Worm (Caenorhabditis elegans) whole organism, L2 larva: ENCODE results near the gene F13D12.8.

ENCODE experiments used
- C34F6.9 ChIP-seq: fragments of 150-350 bp; optimal IDR thresholded peaks from 2 replicates; lab custom pipeline; 2014; ENCODE audit warnings: missing biosample characterization, missing genetic modification characterization
- F13H6.1 ChIP-seq: sonication (generic microtip); optimal IDR thresholded peaks from 2 replicates; lab custom pipeline; 2016; ENCODE audit warnings: missing genetic modification characterization, missing compliant biosample characterization
- R02D3.7 ChIP-seq: fragments of 150-350 bp; optimal IDR thresholded peaks from 2 replicates; lab custom pipeline; 2014; ENCODE audit warnings: missing biosample characterization, missing genetic modification characterization
- aly-2 ChIP-seq: fragments of 150-350 bp; optimal IDR thresholded peaks from 2 replicates; lab custom pipeline; 2014; ENCODE audit warnings: missing biosample characterization, missing genetic modification characterization
- ama-1 ChIP-seq: fragments of 150-350 bp; optimal IDR thresholded peaks from 2 replicates; lab custom pipeline; 2018; ENCODE audit warnings: inconsistent platforms
- blmp-1 ChIP-seq: sonication (generic microtip); optimal IDR thresholded peaks from 2 replicates; lab custom pipeline; 2017; ENCODE audit warnings: missing genetic modification characterization, mild to moderate bottlenecking, missing compliant biosample characterization, antibody characterized with exemption, moderate library complexity; ENCODE audit not compliant: insufficient read depth
- ceh-16 ChIP-seq: fragments of 150-350 bp; optimal IDR thresholded peaks from 2 replicates; lab custom pipeline; 2014; ENCODE audit warnings: missing biosample characterization, missing genetic modification characterization
- ceh-82 ChIP-seq: fragments of 150-350 bp; optimal IDR thresholded peaks from 2 replicates; lab custom pipeline; 2014; ENCODE audit warnings: missing biosample characterization, missing genetic modification characterization
- crh-2 ChIP-seq: sonication (generic microtip); optimal IDR thresholded peaks from 2 replicates; lab custom pipeline; 2017; ENCODE audit warnings: missing biosample characterization, missing genetic modification characterization
- dmd-4 ChIP-seq: sonication (generic microtip); optimal IDR thresholded peaks from 2 replicates; lab custom pipeline; 2017; ENCODE audit warnings: missing biosample characterization, missing genetic modification characterization
- egl-27 ChIP-seq: sonication (generic microtip); optimal IDR thresholded peaks from 3 replicates; lab custom pipeline; 2017; ENCODE audit warnings: missing biosample characterization, missing genetic modification reagents, missing genetic modification characterization
- elt-3 ChIP-seq: sonication (generic microtip); optimal IDR thresholded peaks from 2 replicates; lab custom pipeline; 2017; ENCODE audit warnings: missing biosample characterization, missing genetic modification characterization
- fos-1 ChIP-seq: fragments of 150-350 bp; optimal IDR thresholded peaks from 2 replicates; lab custom pipeline; 2014; ENCODE audit warnings: missing biosample characterization, missing genetic modification characterization
- lin-13 ChIP-seq: fragments of 150-350 bp; optimal IDR thresholded peaks from 2 replicates; lab custom pipeline; 2014; ENCODE audit warnings: missing biosample characterization, missing genetic modification reagents, missing genetic modification characterization
- lsy-2 ChIP-seq, 2 experiments: fragments of 150-350 bp in 1 of 2; sonication (generic microtip) in 1 of 2; optimal IDR thresholded peaks; 2 replicates each; lab custom pipeline; 2014 to 2017; ENCODE audit warnings: missing biosample characterization in 2 of 2, missing genetic modification characterization in 2 of 2
- mab-5 ChIP-seq: fragments of 150-350 bp; optimal IDR thresholded peaks from 2 replicates; lab custom pipeline; 2014; ENCODE audit warnings: missing biosample characterization, missing genetic modification characterization
- mbf-1 ChIP-seq: sonication (generic microtip); optimal IDR thresholded peaks from 2 replicates; lab custom pipeline; 2017; ENCODE audit warnings: missing biosample characterization, missing genetic modification characterization
- mdl-1 ChIP-seq, 2 experiments: fragments of 150-350 bp in 1 of 2; sonication (generic microtip) in 1 of 2; optimal IDR thresholded peaks; 2 replicates each; lab custom pipeline; 2017; ENCODE audit warnings: missing biosample characterization in 2 of 2, missing genetic modification characterization in 2 of 2
- nhr-11 ChIP-seq: fragments of 150-350 bp; optimal IDR thresholded peaks from 2 replicates; lab custom pipeline; 2014; ENCODE audit warnings: missing biosample characterization, missing genetic modification characterization
- nhr-129 ChIP-seq: fragments of 150-350 bp; optimal IDR thresholded peaks from 2 replicates; lab custom pipeline; 2014; ENCODE audit warnings: missing biosample characterization, missing genetic modification characterization
- nhr-23 ChIP-seq: fragments of 150-350 bp; optimal IDR thresholded peaks from 2 replicates; lab custom pipeline; 2014; ENCODE audit warnings: missing biosample characterization, missing genetic modification reagents, missing genetic modification characterization
- peb-1 ChIP-seq: fragments of 150-350 bp; optimal IDR thresholded peaks from 2 replicates; lab custom pipeline; 2014; ENCODE audit warnings: missing biosample characterization, missing genetic modification characterization
- sem-4 ChIP-seq: fragments of 150-350 bp; optimal IDR thresholded peaks from 2 replicates; lab custom pipeline; 2014; ENCODE audit warnings: missing biosample characterization, missing genetic modification reagents, missing genetic modification characterization
- skn-1 ChIP-seq: sonication (generic microtip); optimal IDR thresholded peaks from 2 replicates; lab custom pipeline; 2017; ENCODE audit warnings: missing biosample characterization, missing genetic modification characterization
- sma-9 ChIP-seq, 2 experiments: fragments of 150-350 bp in 1 of 2; sonication (generic microtip) in 1 of 2; optimal IDR thresholded peaks; 2 replicates each; lab custom pipeline; 2014 to 2016; ENCODE audit warnings: missing genetic modification characterization in 2 of 2, mild to moderate bottlenecking in 1 of 2, missing biosample characterization in 1 of 2, missing compliant biosample characterization in 1 of 2, missing genetic modification reagents in 1 of 2, moderate library complexity in 1 of 2
- snpc-4 ChIP-seq: fragments of 150-350 bp; optimal IDR thresholded peaks from 2 replicates; lab custom pipeline; 2014; ENCODE audit warnings: missing biosample characterization, missing genetic modification characterization
- unc-39 ChIP-seq: fragments of 150-350 bp; optimal IDR thresholded peaks from 2 replicates; lab custom pipeline; 2014; ENCODE audit warnings: missing biosample characterization, missing genetic modification characterization
- zag-1 ChIP-seq: fragments of 150-350 bp; optimal IDR thresholded peaks from 2 replicates; lab custom pipeline; 2014; ENCODE audit warnings: missing biosample characterization, missing genetic modification characterization
- ztf-1 ChIP-seq: fragments of 200-800 bp; sonication (Bioruptor generic); conservative IDR thresholded peaks from 2 replicates; pipeline ENCODE4 v1.3.6; 2022; ENCODE audit warnings: missing genetic modification characterization, missing compliant biosample characterization
- ztf-11 ChIP-seq: sonication (generic microtip); optimal IDR thresholded peaks from 2 replicates; lab custom pipeline; 2017; ENCODE audit warnings: missing biosample characterization, missing genetic modification characterization

Gene F13D12.8

DNA sequence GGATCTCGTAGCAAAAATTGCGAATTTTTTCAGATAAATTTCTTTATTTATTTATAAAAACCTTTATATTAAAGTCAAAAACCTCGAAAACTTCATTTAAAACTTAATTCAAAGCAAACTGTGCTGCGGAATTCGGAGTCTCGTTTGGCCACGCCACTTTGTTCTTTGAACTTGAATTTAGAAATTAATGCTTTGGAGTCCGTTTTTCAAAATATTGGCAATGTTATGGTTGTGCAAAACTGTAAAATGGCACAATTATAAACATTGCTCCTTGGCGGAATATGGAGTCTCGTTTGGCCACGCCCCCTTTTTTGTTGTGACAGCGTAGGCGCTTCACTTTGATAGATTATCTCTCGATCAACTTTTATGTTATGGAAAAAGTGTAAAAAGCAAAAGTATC lies 12.9 kb downstream of the F13D12.8 start:
- TF ChIP-seq nhr-11 (no peak), lsy-2 (tag; optimal IDR thresholded peaks at IDR 0.05; lab: Kevin White, UChicago) (peak in 1 of 2 experiments; percentile 38)

DNA sequence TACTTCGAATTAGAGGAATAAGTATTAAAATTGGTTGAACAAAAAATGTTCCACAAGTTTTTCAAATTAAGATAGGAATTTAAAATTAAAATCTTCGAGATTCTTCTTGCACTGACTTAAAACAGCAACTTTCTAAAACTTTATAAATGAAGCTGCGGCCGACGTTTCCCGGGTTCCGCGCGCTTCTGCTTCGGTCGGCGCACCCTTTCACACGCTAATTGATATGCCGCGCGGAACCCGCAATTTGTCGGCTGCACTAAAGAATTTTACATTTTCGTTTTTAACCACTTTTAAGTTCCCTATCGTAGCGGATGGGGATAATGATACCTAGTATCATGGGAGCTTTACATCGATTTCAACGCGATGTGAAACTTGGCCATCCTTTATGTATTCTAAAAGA lies 17.7 kb downstream of the F13D12.8 start:
- TF ChIP-seq snpc-4 (tag; lab: Kevin White, UChicago) = peak; percentile 37
- no peak for TF ChIP-seq nhr-23 (tag; lab: Kevin White, UChicago)
- no peak for TF ChIP-seq sma-9 (GFP tag; optimal IDR thresholded peaks at IDR 0.05; lab: Kevin White, UChicago)
- no peak for TF ChIP-seq sma-9 (tag; optimal IDR thresholded peaks at IDR 0.05; lab: Kevin White, UChicago)

DNA sequence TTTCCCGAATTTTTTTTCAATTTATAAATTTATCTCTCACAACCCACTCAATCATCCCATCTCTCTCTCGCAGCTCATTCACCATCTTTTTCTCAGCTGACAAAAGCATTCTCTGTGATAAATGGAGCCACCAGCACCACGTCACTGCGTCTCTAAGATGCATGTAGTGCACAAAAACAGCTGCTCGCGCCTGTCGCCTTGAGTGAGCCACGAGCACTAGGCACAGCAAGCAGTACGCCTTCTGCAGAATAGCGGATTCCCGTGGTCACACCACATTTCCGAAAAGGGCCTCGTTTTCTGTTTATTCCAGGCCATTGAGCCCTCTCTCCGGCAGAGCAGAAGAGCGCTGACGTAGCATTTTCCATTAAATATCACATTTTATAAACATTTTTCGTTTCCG lies 18.8 kb downstream of the F13D12.8 start, which contains the start of gene F13D12.10:
Gene F13D12.10, plus strand, starts transcription at position 231 of the 400 bp plus-strand sequence.
- TF ChIP-seq zag-1 = peak; percentile 60
- TF ChIP-seq F13H6.1 (tag; lab: Kevin White, UChicago) = peak; percentile 43
- peak; percentile 45 for TF ChIP-seq sma-9 (GFP tag; optimal IDR thresholded peaks at IDR 0.05; lab: Kevin White, UChicago)
- TF ChIP-seq sma-9 (tag; optimal IDR thresholded peaks at IDR 0.05; lab: Kevin White, UChicago) = no peak
- no peak for TF ChIP-seq crh-2 (tag; lab: Kevin White, UChicago)
- TF ChIP-seq mab-5 (tag; lab: Kevin White, UChicago) = no peak
- TF ChIP-seq nhr-129 (tag; lab: Kevin White, UChicago) = peak; percentile 48
- peak; percentile 17 for TF ChIP-seq C34F6.9 (tag; lab: Kevin White, UChicago)
- TF ChIP-seq ztf-1 (GFP tag; lab: Robert Waterston, UW) = no peak
- TF ChIP-seq lsy-2 (tag; optimal IDR thresholded peaks at IDR 0.05; lab: Kevin White, UChicago) = peak in 1 of 2 experiments; percentile 14
- no peak for TF ChIP-seq ama-1 (lab: Kevin White, UChicago)

DNA sequence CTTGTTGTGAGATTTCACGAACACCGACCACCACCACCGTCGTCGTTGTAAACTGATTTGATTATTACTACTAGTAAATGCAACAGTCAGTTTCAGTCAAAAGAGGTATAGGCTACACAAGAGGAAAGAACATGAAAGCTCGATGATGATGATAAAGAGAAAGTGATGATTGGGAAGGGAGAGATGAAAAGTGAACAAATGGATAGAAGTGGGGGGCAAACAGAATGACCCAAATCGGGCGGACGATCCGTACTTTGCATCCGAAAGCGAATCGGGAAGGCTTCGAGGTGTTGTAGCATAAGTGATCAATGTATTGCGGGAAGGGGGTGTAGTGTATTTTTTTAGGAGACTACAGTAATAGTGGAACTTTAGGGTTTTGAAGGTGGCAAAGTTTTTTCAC lies 21.6 kb downstream of the F13D12.8 start:
- TF ChIP-seq blmp-1 (peak; percentile 30), egl-27 (tag; lab: Kevin White, UChicago) (no peak), R02D3.7 (no peak), skn-1 (tag; lab: Kevin White, UChicago) (no peak), ceh-82 (no peak)
- TF ChIP-seq, all 48 proteins: peak for 1

DNA sequence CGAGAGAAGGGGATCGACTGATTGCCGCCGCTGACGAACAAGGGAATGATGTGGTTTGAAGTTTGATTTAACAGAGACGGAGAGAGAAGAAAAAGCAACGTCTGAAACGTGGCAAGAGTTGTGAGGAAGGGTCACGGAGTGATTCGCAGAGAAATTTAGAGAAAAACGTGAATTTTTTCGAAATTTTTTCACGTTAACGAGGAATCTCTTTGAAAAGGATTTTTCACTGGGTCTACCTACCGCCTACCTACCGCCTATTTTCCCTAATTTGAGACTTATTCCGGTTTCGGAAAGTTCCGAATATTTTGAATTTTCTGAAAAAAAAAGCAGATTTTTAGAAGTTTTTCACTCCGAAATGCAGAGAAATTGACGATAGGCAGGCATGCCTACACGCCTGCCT lies 22.9 kb downstream of the F13D12.8 start, which contains the start of gene fcmt-1:
Gene fcmt-1, minus strand, starts transcription at position 101 of the 400 bp plus-strand sequence.
- TF ChIP-seq fos-1 (tag; lab: Kevin White, UChicago) = no peak
- no peak for TF ChIP-seq sem-4 (tag; lab: Kevin White, UChicago)
- no peak for TF ChIP-seq ceh-16
- no peak for TF ChIP-seq aly-2 (tag; lab: Kevin White, UChicago)
- no peak for TF ChIP-seq mbf-1 (tag; lab: Kevin White, UChicago)
- TF ChIP-seq C34F6.9 (tag; lab: Kevin White, UChicago) = no peak
- TF ChIP-seq egl-27 (tag; lab: Kevin White, UChicago) = no peak
- no peak for TF ChIP-seq unc-39 (tag; lab: Kevin White, UChicago)
- TF ChIP-seq ztf-11 (tag; lab: Kevin White, UChicago) = no peak
- TF ChIP-seq mdl-1 (tag; optimal IDR thresholded peaks at IDR 0.05; lab: Kevin White, UChicago) = no peak
- TF ChIP-seq elt-3 (tag; lab: Kevin White, UChicago) = no peak
- TF ChIP-seq nhr-11 = no peak
- TF ChIP-seq R02D3.7 = no peak
- TF ChIP-seq, all 48 proteins: peak for 0

DNA sequence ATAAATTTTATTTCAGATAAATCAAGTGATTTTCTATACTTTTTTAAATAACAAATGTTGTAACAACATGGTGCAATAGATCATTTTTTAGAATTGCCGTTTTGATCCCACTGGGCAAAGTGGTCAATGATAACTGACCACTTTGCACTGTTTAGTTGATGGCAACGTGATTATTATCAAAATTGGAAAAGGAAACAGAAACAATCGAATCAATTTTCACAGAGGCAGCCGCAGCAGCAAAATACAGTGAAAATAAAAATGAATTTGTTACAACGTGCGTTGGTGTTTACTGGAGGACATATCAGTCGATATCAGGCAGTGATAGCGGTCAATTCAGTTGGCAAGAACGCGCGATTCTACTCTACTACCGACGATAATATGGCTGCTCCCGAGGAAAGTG lies 26.6 kb downstream of the F13D12.8 start, which contains the start of gene VF13D12L.3:
Gene VF13D12L.3, plus strand, starts transcription at position 223 of the 400 bp plus-strand sequence.
- TF ChIP-seq blmp-1 (peak; percentile 2), peb-1 (no peak), dmd-4 (tag; lab: Kevin White, UChicago) (no peak)

DNA sequence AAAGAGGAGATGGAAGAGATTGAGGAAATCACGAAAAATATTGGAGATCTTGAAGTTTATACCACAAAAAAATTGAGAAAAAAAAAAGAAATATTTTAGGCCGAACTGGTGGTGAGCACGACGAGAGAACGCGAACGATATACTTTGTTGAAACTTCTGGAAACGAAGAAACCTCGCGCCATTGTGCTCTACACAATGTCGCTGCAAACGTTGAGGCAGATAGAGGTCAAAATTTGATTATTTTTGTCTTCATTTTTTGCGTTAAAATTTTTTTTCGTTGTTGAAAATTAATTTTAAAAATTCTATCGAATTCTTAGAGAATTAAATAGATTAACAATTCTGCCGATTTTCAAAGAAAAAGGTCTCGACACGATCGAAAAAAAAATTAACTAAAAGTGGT lies 31.8 kb downstream of the F13D12.8 start:
- TF ChIP-seq nhr-23 (tag; lab: Kevin White, UChicago) = no peak
- TF ChIP-seq lin-13 (GFP tag; lab: Kevin White, UChicago) = no peak
- no peak for TF ChIP-seq mbf-1 (tag; lab: Kevin White, UChicago)
- TF ChIP-seq egl-27 (tag; lab: Kevin White, UChicago) = no peak
- TF ChIP-seq C34F6.9 (tag; lab: Kevin White, UChicago) = no peak
